Worm (Caenorhabditis elegans) whole organism, early embryonic: ENCODE data around the gene immt-2.

Experiments
- F13C5.2 ChIP-seq: sonication (generic microtip); optimal IDR thresholded peaks from 2 replicates; lab custom pipeline; 2017; ENCODE audit warnings: mild to moderate bottlenecking, missing genetic modification characterization, inconsistent platforms, missing compliant biosample characterization
- ama-1 ChIP-seq: fragments of 150-350 bp; optimal IDR thresholded peaks from 2 replicates; lab custom pipeline; 2014
- ceh-36 ChIP-seq: sonication (generic microtip); optimal IDR thresholded peaks from 2 replicates; lab custom pipeline; 2016; ENCODE audit warnings: missing genetic modification characterization, inconsistent platforms, missing compliant biosample characterization
- flt-1 ChIP-seq: fragments of 200-800 bp; sonication (Bioruptor generic); IDR thresholded peaks from 2 replicates; pipeline ENCODE4 v1.3.6; 2022; ENCODE audit warnings: missing genetic modification characterization, missing compliant biosample characterization
- tbx-11 ChIP-seq: fragments of 200-800 bp; sonication (Bioruptor generic); IDR thresholded peaks from 2 replicates; pipeline ENCODE4 v1.3.6; 2022; ENCODE audit warnings: missing genetic modification characterization, missing compliant biosample characterization

DNA sequence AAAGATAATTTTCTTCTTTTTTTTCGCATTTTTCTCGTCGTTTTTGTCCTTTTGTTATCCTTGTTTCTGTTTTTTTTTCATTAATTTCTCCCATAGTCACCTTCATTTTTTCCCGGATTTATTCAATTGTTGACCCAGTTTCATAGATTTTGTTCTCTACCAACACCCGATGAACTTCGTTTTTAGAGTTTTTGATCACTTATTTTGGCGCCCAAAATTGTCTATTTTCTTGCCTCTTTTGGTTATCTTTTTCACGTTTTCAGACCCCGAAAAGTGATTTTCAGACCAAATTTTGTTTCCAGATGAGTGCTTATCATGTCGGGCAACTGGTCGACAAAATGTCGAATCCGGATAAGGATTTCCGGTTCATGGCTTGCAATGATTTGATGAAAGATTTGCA, 13.5 kb downstream of the immt-2 start, which contains the start of gene cand-1:
- TF ChIP-seq tbx-11 (GFP tag; lab: Robert Waterston, UW) (no peak), ceh-36 (no peak), ama-1 (no peak), F13C5.2 (tag; lab: Kevin White, UChicago) (no peak), flt-1 (GFP tag; lab: Robert Waterston, UW) (no peak)
